Worm (Caenorhabditis elegans) whole organism, L2 larva: ENCODE results near the gene F54E4.4.

ENCODE experiments used
- Y55F3AM.14 ChIP-seq: fragments of 200-800 bp; sonication (Bioruptor generic); optimal IDR thresholded peaks from 2 replicates; lab custom pipeline; 2018; ENCODE audit warnings: mild to moderate bottlenecking, missing genetic modification characterization, missing compliant biosample characterization
- ama-1 ChIP-seq: fragments of 150-350 bp; optimal IDR thresholded peaks from 2 replicates; lab custom pipeline; 2018; ENCODE audit warnings: inconsistent platforms
- ceh-82 ChIP-seq: fragments of 150-350 bp; optimal IDR thresholded peaks from 2 replicates; lab custom pipeline; 2014; ENCODE audit warnings: missing biosample characterization, missing genetic modification characterization
- lsy-2 ChIP-seq, 2 experiments: fragments of 150-350 bp in 1 of 2; sonication (generic microtip) in 1 of 2; optimal IDR thresholded peaks; 2 replicates each; lab custom pipeline; 2014 to 2017; ENCODE audit warnings: missing biosample characterization in 2 of 2, missing genetic modification characterization in 2 of 2
- nhr-10 ChIP-seq: sonication (generic microtip); optimal IDR thresholded peaks from 2 replicates; lab custom pipeline; 2017; ENCODE audit warnings: missing biosample characterization, missing genetic modification characterization
- nhr-11 ChIP-seq: fragments of 150-350 bp; optimal IDR thresholded peaks from 2 replicates; lab custom pipeline; 2014; ENCODE audit warnings: missing biosample characterization, missing genetic modification characterization
- skn-1 ChIP-seq: sonication (generic microtip); optimal IDR thresholded peaks from 2 replicates; lab custom pipeline; 2017; ENCODE audit warnings: missing biosample characterization, missing genetic modification characterization
- sma-9 ChIP-seq, 2 experiments: fragments of 150-350 bp in 1 of 2; sonication (generic microtip) in 1 of 2; optimal IDR thresholded peaks; 2 replicates each; lab custom pipeline; 2014 to 2016; ENCODE audit warnings: missing genetic modification characterization in 2 of 2, mild to moderate bottlenecking in 1 of 2, missing biosample characterization in 1 of 2, missing compliant biosample characterization in 1 of 2, missing genetic modification reagents in 1 of 2, moderate library complexity in 1 of 2
- unc-39 ChIP-seq: fragments of 150-350 bp; optimal IDR thresholded peaks from 2 replicates; lab custom pipeline; 2014; ENCODE audit warnings: missing biosample characterization, missing genetic modification characterization
- zag-1 ChIP-seq: fragments of 150-350 bp; optimal IDR thresholded peaks from 2 replicates; lab custom pipeline; 2014; ENCODE audit warnings: missing biosample characterization, missing genetic modification characterization

- no peak for TF ChIP-seq unc-39 (tag; lab: Kevin White, UChicago)
- no peak for TF ChIP-seq ama-1 (lab: Kevin White, UChicago)
- TF ChIP-seq ceh-82, result no peak
- no peak for TF ChIP-seq nhr-10 (tag; lab: Kevin White, UChicago)
- TF ChIP-seq Y55F3AM.14 (GFP tag; lab: Kevin White, UChicago), result no peak
- no peak for TF ChIP-seq nhr-11
- TF ChIP-seq zag-1 (tag; lab: Kevin White, UChicago), result no peak
- TF ChIP-seq lsy-2 (tag; optimal IDR thresholded peaks at IDR 0.05; lab: Kevin White, UChicago), result no peak
- no peak for TF ChIP-seq skn-1 (tag; lab: Kevin White, UChicago)
- no peak for TF ChIP-seq sma-9 (GFP tag; optimal IDR thresholded peaks at IDR 0.05; lab: Kevin White, UChicago)
- TF ChIP-seq sma-9 (tag; optimal IDR thresholded peaks at IDR 0.05; lab: Kevin White, UChicago), result no peak
Observed at ce11 chrX:14659454-14659853, 14.2 kb upstream of the F54E4.4 start.
